Fruit fly (Drosophila melanogaster) whole organism, prepupa: Measurements from ENCODE around the gene Zmynd8.

Source experiments
- CG11294 ChIP-seq: fragments of 200-800 bp; sonication (Bioruptor generic); IDR thresholded peaks from 2 replicates; pipeline ENCODE4 v1.3.6; 2022; ENCODE audit warnings: missing biosample characterization, missing genetic modification characterization
- CG11762 ChIP-seq: fragments of 200-800 bp; sonication (Bioruptor generic); optimal IDR thresholded peaks from 3 replicates; lab custom pipeline; 2016; ENCODE audit warnings: missing biosample characterization, missing genetic modification characterization; ENCODE audit not compliant: insufficient read depth
- Hr39 ChIP-seq: fragments of 200-800 bp; sonication (Bioruptor generic); optimal IDR thresholded peaks from 2 replicates; lab custom pipeline; 2016; ENCODE audit warnings: missing biosample characterization, missing genetic modification characterization
- fkh ChIP-seq: fragments of 200-800 bp; sonication (Bioruptor generic); optimal IDR thresholded peaks from 3 replicates; lab custom pipeline; 2017; ENCODE audit warnings: missing biosample characterization, mild to moderate bottlenecking, missing genetic modification characterization, moderate library complexity
- net ChIP-seq: fragments of 200-800 bp; sonication (Bioruptor generic); optimal IDR thresholded peaks from 3 replicates; lab custom pipeline; 2016; ENCODE audit warnings: missing biosample characterization, missing genetic modification characterization

DNA sequence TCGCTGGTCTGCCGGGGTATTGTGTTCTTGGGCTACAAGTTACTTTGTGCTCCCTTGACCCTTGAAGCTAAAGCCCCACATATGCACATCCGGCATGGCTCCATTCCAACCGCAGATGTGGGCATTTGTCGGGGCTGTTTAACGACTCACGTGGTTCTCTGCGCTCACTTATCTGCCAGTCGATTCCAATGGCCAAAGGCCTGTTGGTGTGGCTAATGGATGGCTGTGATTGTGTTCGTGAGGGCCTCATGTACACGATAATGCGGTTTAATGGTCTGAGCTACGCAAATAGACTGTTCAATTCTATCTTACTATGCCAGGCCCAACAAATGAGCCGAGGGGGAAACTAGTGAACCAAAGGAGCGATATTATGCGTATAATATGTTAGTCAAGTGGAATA lies 3.4 kb downstream of the Zmynd8 start:
- TF ChIP-seq fkh, result no peak
- TF ChIP-seq CG11762 (GFP tag; lab: Kevin White, UChicago), result no peak
- no peak for TF ChIP-seq CG11294 (GFP tag; lab: Robert Waterston, UW)
- no peak for TF ChIP-seq net (GFP tag; lab: Kevin White, UChicago)
- no peak for TF ChIP-seq Hr39
